Worm (Caenorhabditis elegans) whole organism, mixed stage, embryonic: Measurements from ENCODE around the gene efn-2.

ENCODE experiments used
- M03D4.4 ChIP-seq: sonication (generic microtip); optimal IDR thresholded peaks from 2 replicates; lab custom pipeline; 2017; ENCODE audit warnings: mild to moderate bottlenecking, missing genetic modification characterization, missing compliant biosample characterization
- bed-3 ChIP-seq: fragments of 200-800 bp; sonication (Bioruptor generic); optimal IDR thresholded peaks from 3 replicates; lab custom pipeline; 2018; ENCODE audit warnings: mild to moderate bottlenecking, missing genetic modification characterization, moderate library complexity, missing compliant biosample characterization
- blmp-1 ChIP-seq: fragments of 150-350 bp; optimal IDR thresholded peaks from 2 replicates; lab custom pipeline; 2014; ENCODE audit warnings: missing biosample characterization, missing genetic modification characterization
- ceh-39 ChIP-seq: fragments of 150-350 bp; optimal IDR thresholded peaks from 2 replicates; lab custom pipeline; 2014; ENCODE audit warnings: missing biosample characterization, missing genetic modification characterization
- ceh-43 ChIP-seq: fragments of 200-800 bp; sonication (Bioruptor generic); optimal IDR thresholded peaks from 2 replicates; lab custom pipeline; 2018; ENCODE audit warnings: mild to moderate bottlenecking, missing genetic modification characterization, moderate library complexity, missing compliant biosample characterization
- ceh-83 ChIP-seq: fragments of 200-800 bp; sonication (Bioruptor generic); optimal IDR thresholded peaks from 2 replicates; lab custom pipeline; 2018; ENCODE audit warnings: mild to moderate bottlenecking, missing genetic modification characterization, missing compliant biosample characterization
- ces-1 ChIP-seq: fragments of 150-350 bp; optimal IDR thresholded peaks from 2 replicates; lab custom pipeline; 2014; ENCODE audit warnings: missing biosample characterization, missing genetic modification reagents, missing genetic modification characterization
- cnd-1 ChIP-seq: fragments of 200-800 bp; sonication (Bioruptor generic); optimal IDR thresholded peaks from 2 replicates; lab custom pipeline; 2018; ENCODE audit warnings: mild to moderate bottlenecking, missing genetic modification characterization, missing compliant biosample characterization
- drap-1 ChIP-seq: fragments of 200-800 bp; sonication (Bioruptor generic); optimal IDR thresholded peaks from 3 replicates; lab custom pipeline; 2018; ENCODE audit warnings: mild to moderate bottlenecking, missing genetic modification characterization, missing compliant biosample characterization
- elt-1 ChIP-seq: sonication (generic microtip); optimal IDR thresholded peaks from 2 replicates; lab custom pipeline; 2017; ENCODE audit warnings: missing genetic modification characterization, mild to moderate bottlenecking, missing compliant biosample characterization, antibody characterized with exemption, moderate library complexity, borderline replicate concordance; ENCODE audit not compliant: insufficient read depth
- elt-3 ChIP-seq: fragments of 150-350 bp; optimal IDR thresholded peaks from 2 replicates; lab custom pipeline; 2014; ENCODE audit warnings: missing biosample characterization, missing genetic modification characterization
- flh-1 ChIP-seq: fragments of 200-800 bp; sonication (Bioruptor generic); optimal IDR thresholded peaks from 2 replicates; lab custom pipeline; 2018; ENCODE audit warnings: mild to moderate bottlenecking, missing genetic modification characterization, moderate library complexity, missing compliant biosample characterization
- ham-2 ChIP-seq: fragments of 200-800 bp; sonication (Bioruptor generic); optimal IDR thresholded peaks from 2 replicates; lab custom pipeline; 2018; ENCODE audit warnings: mild to moderate bottlenecking, missing genetic modification characterization, missing compliant biosample characterization
- lin-13 ChIP-seq: fragments of 150-350 bp; optimal IDR thresholded peaks from 2 replicates; lab custom pipeline; 2014; ENCODE audit warnings: missing biosample characterization, missing genetic modification characterization
- lin-32 ChIP-seq: fragments of 200-800 bp; sonication (Bioruptor generic); optimal IDR thresholded peaks from 2 replicates; lab custom pipeline; 2018; ENCODE audit warnings: mild to moderate bottlenecking, missing genetic modification characterization, missing compliant biosample characterization
- lsy-2 ChIP-seq: fragments of 150-350 bp; optimal IDR thresholded peaks from 2 replicates; lab custom pipeline; 2014; ENCODE audit warnings: missing biosample characterization, missing genetic modification characterization
- mab-5 ChIP-seq: fragments of 150-350 bp; optimal IDR thresholded peaks from 2 replicates; lab custom pipeline; 2014; ENCODE audit warnings: missing biosample characterization, missing genetic modification characterization
- mep-1 ChIP-seq: fragments of 150-350 bp; optimal IDR thresholded peaks from 2 replicates; lab custom pipeline; 2017; ENCODE audit warnings: missing biosample characterization, missing genetic modification reagents, missing genetic modification characterization, inconsistent platforms
- mls-2 ChIP-seq: sonication (generic microtip); optimal IDR thresholded peaks from 2 replicates; lab custom pipeline; 2016; ENCODE audit warnings: mild to moderate bottlenecking, missing genetic modification characterization, moderate library complexity, missing compliant biosample characterization
- nhr-12 ChIP-seq: fragments of 150-350 bp; optimal IDR thresholded peaks from 2 replicates; lab custom pipeline; 2014; ENCODE audit warnings: missing biosample characterization, missing genetic modification characterization
- nhr-2 ChIP-seq: fragments of 150-350 bp; optimal IDR thresholded peaks from 2 replicates; lab custom pipeline; 2014; ENCODE audit warnings: missing biosample characterization, missing genetic modification characterization
- nhr-76 ChIP-seq: sonication (generic microtip); optimal IDR thresholded peaks from 2 replicates; lab custom pipeline; 2017; ENCODE audit warnings: missing biosample characterization, missing genetic modification characterization
- pha-4 ChIP-seq: fragments of 150-350 bp; optimal IDR thresholded peaks from 2 replicates; lab custom pipeline; 2018; ENCODE audit warnings: missing biosample characterization, missing genetic modification reagents, missing genetic modification characterization
- sem-2 ChIP-seq: fragments of 200-800 bp; sonication (Bioruptor generic); optimal IDR thresholded peaks from 2 replicates; lab custom pipeline; 2018; ENCODE audit warnings: mild to moderate bottlenecking, missing genetic modification characterization, missing compliant biosample characterization
- snpc-4 ChIP-seq: fragments of 150-350 bp; optimal IDR thresholded peaks from 2 replicates; lab custom pipeline; 2014; ENCODE audit warnings: missing biosample characterization, missing genetic modification characterization
- sptf-1 ChIP-seq: sonication (generic microtip); optimal IDR thresholded peaks from 2 replicates; lab custom pipeline; 2017; ENCODE audit warnings: mild to moderate bottlenecking, missing genetic modification characterization, moderate library complexity, missing compliant biosample characterization
- tbx-8 ChIP-seq: fragments of 200-800 bp; sonication (Bioruptor generic); optimal IDR thresholded peaks from 2 replicates; lab custom pipeline; 2018; ENCODE audit warnings: mild to moderate bottlenecking, missing genetic modification characterization, moderate library complexity, missing compliant biosample characterization
- unc-120 ChIP-seq: sonication (generic microtip); optimal IDR thresholded peaks from 2 replicates; lab custom pipeline; 2017; ENCODE audit warnings: missing genetic modification characterization, missing compliant biosample characterization; ENCODE audit not compliant: poor library complexity, severe bottlenecking
- unc-39 ChIP-seq: fragments of 150-350 bp; optimal IDR thresholded peaks from 2 replicates; lab custom pipeline; 2014; ENCODE audit warnings: missing biosample characterization, missing genetic modification characterization
- unc-62 ChIP-seq: fragments of 150-350 bp; optimal IDR thresholded peaks from 2 replicates; lab custom pipeline; 2014; ENCODE audit warnings: missing biosample characterization, missing genetic modification reagents, missing genetic modification characterization
- zip-8 ChIP-seq: fragments of 150-350 bp; optimal IDR thresholded peaks from 2 replicates; lab custom pipeline; 2014; ENCODE audit warnings: missing biosample characterization, missing genetic modification characterization
- ztf-11 ChIP-seq: fragments of 150-350 bp; optimal IDR thresholded peaks from 2 replicates; lab custom pipeline; 2014; ENCODE audit warnings: missing biosample characterization, missing genetic modification characterization

The efn-2 gene

DNA sequence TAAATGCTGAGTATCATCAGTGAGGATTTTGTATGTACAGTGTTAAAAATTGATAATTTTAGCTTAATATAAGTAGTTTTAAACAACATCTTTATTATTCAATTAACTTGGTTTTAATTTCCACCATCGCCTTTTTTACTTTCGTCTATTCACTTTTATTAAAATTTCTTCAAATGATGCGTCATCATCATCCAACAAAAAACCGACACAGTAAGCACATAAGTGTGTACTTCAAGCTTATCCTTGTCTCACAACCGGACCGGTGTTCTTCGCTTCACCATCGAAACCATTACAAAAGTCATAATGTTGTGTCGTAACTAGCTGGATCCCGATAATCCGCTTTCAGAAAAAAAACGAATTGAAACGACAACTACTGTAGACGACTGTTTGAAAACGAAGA is 20.4 kb downstream of the efn-2 start, which contains the start of gene C43F9.11:
TSS of gene C43F9.11 (plus strand) at position 301 of the 400 bp plus-strand sequence.
- TF ChIP-seq lsy-2 (tag; lab: Kevin White, UChicago) = no peak
- TF ChIP-seq pha-4 = no peak
- no peak for TF ChIP-seq ceh-43 (GFP tag; lab: Kevin White, UChicago)
- no peak for TF ChIP-seq flh-1
- TF ChIP-seq elt-3 = no peak
- no peak for TF ChIP-seq sptf-1 (tag; lab: Kevin White, UChicago)
- no peak for TF ChIP-seq drap-1 (GFP tag; lab: Kevin White, UChicago)
- TF ChIP-seq sem-2 (GFP tag; lab: Kevin White, UChicago) = no peak
- no peak for TF ChIP-seq ces-1 (GFP tag; lab: Kevin White, UChicago)
- TF ChIP-seq nhr-2 (tag; lab: Kevin White, UChicago) = no peak
- no peak for TF ChIP-seq unc-120 (tag; lab: Kevin White, UChicago)
- no peak for TF ChIP-seq mep-1 (tag; lab: Kevin White, UChicago)
- no peak for TF ChIP-seq nhr-76
- TF ChIP-seq bed-3 (GFP tag; lab: Kevin White, UChicago) = no peak
- TF ChIP-seq zip-8 = no peak
- TF ChIP-seq ceh-39 (tag; lab: Kevin White, UChicago) = no peak
- no peak for TF ChIP-seq ztf-11
- TF ChIP-seq cnd-1 (tag; lab: Kevin White, UChicago) = no peak
- no peak for TF ChIP-seq unc-39 (tag; lab: Kevin White, UChicago)

DNA sequence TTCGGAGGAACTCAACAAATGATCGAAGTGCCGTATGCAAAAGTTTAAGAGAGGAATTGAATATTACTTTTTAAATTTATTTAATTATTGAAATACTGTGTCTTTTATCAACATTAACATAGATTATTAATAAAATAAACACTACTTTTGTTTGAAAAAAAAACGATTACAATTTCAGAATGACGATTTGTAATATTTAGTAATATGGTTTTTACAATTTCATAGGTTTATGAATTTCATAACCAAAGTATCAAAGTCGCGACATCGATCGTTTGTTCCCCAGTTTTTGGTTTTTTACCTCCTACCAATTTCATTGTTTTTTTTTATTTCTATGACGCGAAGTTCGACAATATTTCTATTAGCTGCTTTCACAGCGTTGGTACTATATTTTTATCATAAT is 23.8 kb downstream of the efn-2 start, which contains the start of gene R09H10.1:
TSS of gene R09H10.1 (plus strand) at position 301 of the 400 bp plus-strand sequence.
- no peak for TF ChIP-seq lin-32
- no peak for TF ChIP-seq ceh-83 (GFP tag; lab: Kevin White, UChicago)
- no peak for TF ChIP-seq nhr-76
- no peak for TF ChIP-seq unc-120 (tag; lab: Kevin White, UChicago)
- no peak for TF ChIP-seq cnd-1 (tag; lab: Kevin White, UChicago)
- no peak for TF ChIP-seq nhr-12 (tag; lab: Kevin White, UChicago)
- TF ChIP-seq blmp-1 (tag; lab: Kevin White, UChicago) = no peak
- TF ChIP-seq nhr-2 (tag; lab: Kevin White, UChicago) = no peak
- TF ChIP-seq ces-1 (GFP tag; lab: Kevin White, UChicago) = no peak
- no peak for TF ChIP-seq zip-8
- no peak for TF ChIP-seq mep-1 (tag; lab: Kevin White, UChicago)
- no peak for TF ChIP-seq ham-2 (GFP tag; lab: Kevin White, UChicago)
- TF ChIP-seq ztf-11 = no peak
- TF ChIP-seq M03D4.4 = no peak
- TF ChIP-seq unc-62 (GFP tag; lab: Kevin White, UChicago) = no peak
- no peak for TF ChIP-seq elt-3
- no peak for TF ChIP-seq sem-2 (GFP tag; lab: Kevin White, UChicago)

DNA sequence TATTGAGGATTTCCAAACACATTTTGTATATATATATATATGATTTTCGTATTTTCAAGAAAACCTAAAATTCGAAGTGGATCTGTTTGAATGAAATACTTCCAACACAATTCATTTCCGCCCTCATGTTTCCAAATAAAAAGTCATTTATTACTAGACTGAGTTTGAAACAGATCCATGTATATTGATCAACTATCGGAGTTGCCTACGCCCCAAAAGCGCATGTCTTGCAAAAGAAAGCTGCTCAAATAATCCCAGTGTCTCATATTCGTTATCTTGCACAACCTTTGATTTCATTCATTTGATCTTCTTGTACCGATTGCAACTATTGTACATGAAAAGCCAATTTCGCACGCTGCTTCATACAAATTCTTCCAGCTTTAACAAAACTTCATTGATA is 26.5 kb downstream of the efn-2 start, which contains the start of gene R09H10.2:
TSS of gene R09H10.2 (plus strand) at position 301 of the 400 bp plus-strand sequence.
- TF ChIP-seq flh-1 = no peak

DNA sequence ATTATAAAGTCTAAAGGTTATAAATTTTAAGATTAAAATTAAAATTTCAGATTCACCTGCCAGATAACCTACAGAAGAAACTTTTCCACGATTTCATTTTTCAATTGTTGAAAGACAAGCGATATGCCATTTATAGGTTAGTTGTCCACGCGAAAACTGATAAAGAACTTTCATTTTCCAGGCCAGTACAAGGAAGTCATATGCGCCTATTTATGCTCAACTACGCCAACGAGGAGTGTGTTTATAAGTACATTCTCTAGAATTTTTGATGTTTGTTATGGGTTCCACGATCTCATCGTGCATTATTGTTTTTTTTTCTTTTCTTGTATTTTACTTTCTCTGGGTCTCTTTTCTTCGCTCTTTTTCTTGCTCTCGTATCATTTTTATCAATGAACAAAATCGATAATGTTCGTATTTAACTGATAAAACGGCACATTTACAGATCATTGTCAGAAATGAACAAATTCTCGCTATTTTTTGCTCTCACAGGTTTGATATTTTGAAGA is 30.5 kb downstream of the efn-2 start, which contains the start of gene R09H10.3:
TSS of gene R09H10.3 (plus strand) at position 456 of the 506 bp plus-strand sequence.
- TF ChIP-seq blmp-1 (tag; lab: Kevin White, UChicago) = no peak
- TF ChIP-seq ceh-39 (tag; lab: Kevin White, UChicago) = no peak
- TF ChIP-seq ham-2 (GFP tag; lab: Kevin White, UChicago) = no peak
- TF ChIP-seq unc-120 (tag; lab: Kevin White, UChicago) = no peak

DNA sequence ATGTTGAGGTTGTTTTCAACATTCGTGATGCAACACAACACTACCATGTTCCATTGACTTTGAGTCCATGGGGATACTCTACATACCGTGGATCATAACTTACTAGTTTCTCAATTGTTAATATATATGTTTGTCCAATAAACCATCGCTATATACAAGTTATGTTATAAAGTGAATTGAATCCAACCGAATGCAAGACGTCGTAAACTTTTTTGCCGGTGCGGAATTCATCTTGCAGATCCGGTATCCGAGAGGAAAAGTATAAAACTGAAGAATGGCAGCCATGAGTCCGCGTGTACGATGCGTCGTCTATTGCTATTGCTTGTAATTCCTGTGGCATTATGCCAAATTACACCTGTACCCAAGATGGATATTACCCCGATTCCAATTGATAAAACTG is 32.1 kb downstream of the efn-2 start, which contains the start of gene R09H10.6:
TSS of gene R09H10.6 (plus strand) at position 301 of the 400 bp plus-strand sequence.
- TF ChIP-seq drap-1 (GFP tag; lab: Kevin White, UChicago) (no peak), ceh-39 (tag; lab: Kevin White, UChicago) (no peak), mab-5 (tag; lab: Kevin White, UChicago) (no peak), unc-120 (tag; lab: Kevin White, UChicago) (no peak), ces-1 (GFP tag; lab: Kevin White, UChicago) (no peak), ham-2 (GFP tag; lab: Kevin White, UChicago) (no peak), nhr-12 (tag; lab: Kevin White, UChicago) (no peak), ceh-43 (GFP tag; lab: Kevin White, UChicago) (no peak), bed-3 (GFP tag; lab: Kevin White, UChicago) (no peak), sptf-1 (tag; lab: Kevin White, UChicago) (no peak), nhr-76 (no peak), elt-1 (tag; lab: Kevin White, UChicago) (no peak), lin-13 (tag; lab: Kevin White, UChicago) (no peak), tbx-8 (GFP tag; lab: Kevin White, UChicago) (no peak), snpc-4 (tag; lab: Kevin White, UChicago) (no peak), mls-2 (tag; lab: Kevin White, UChicago) (no peak), unc-62 (GFP tag; lab: Kevin White, UChicago) (no peak), mep-1 (tag; lab: Kevin White, UChicago) (no peak), zip-8 (no peak), ceh-83 (GFP tag; lab: Kevin White, UChicago) (no peak)
